In genomic region chr2L:1632730-1633172, dm6 we compare ENCODE assay signal across 1 fruit fly cellular context.
A peak's percentile ranks its signal among the peaks of the same experiment; 100 is the strongest.
TF ChIP-seq lines count a peak whose summit lies in the region.

No protein-coding gene starts in this region.

TF ChIP-seq in whole organism, embryonic, 481 proteins besides CTCF, POLR2A, EP300 and RAD21 (continued from another document):
- TF ChIP-seq jigr1 (GFP tag; IDR thresholded peaks at IDR 0.05; lab: Robert Waterston, UW) (peak; percentile 95), fru (optimal IDR thresholded peaks at IDR 0.05; lab: Kevin White, UChicago) (no peak), Hr39 (optimal IDR thresholded peaks at IDR 0.05; lab: Kevin White, UChicago) (no peak), ssp (GFP tag; IDR thresholded peaks at IDR 0.05; lab: Robert Waterston, UW) (peak; percentile 90), CG2712 (tag; optimal IDR thresholded peaks at IDR 0.05; lab: Kevin White, UChicago) (peak; percentile 75), C15 (GFP tag; IDR thresholded peaks at IDR 0.05; lab: Robert Waterston, UW) (peak; percentile 97)
